Fruit fly (Drosophila melanogaster) Kc167 (cell line): Measurements from ENCODE around the gene CG1503.

ENCODE experiments used
- Myc ChIP-seq: fragments of >200 bp; optimal IDR thresholded peaks from 2 replicates; lab custom pipeline; 2017; ENCODE audit warnings: missing external identifiers
- insv ChIP-seq: fragments of >200 bp; optimal IDR thresholded peaks from 3 replicates; lab custom pipeline; 2018; ENCODE audit warnings: missing external identifiers
- psq ChIP-seq: fragments of >200 bp; optimal IDR thresholded peaks from 2 replicates; lab custom pipeline; 2017; ENCODE audit warnings: missing external identifiers
- ttk ChIP-seq: sonication (Bioruptor generic); optimal IDR thresholded peaks from 2 replicates; lab custom pipeline; 2017; ENCODE audit warnings: missing external identifiers

DNA sequence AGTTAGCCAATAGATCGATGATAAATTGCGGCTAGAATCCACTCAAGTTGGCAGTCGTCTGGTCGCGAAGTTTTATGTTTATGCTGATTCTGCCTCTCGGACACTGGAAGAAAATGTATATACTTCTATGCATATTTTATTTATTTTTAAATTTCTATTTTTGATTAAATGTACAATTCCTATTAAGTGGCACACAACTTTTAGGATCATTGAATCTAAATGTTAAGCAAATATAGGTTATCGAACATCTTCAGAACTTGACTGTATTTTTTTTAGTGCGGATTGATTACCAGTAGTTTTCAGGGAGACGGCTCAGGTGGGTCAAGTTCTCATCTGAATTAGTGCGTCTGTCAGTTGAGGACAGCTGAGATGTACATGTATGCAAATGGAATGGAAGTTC is 21.1 kb upstream of the CG1503 start:
- TF ChIP-seq insv (no peak), ttk (lab: Kevin White, UChicago) (no peak), psq (lab: Kevin White, UChicago) (no peak), Myc (no peak)
